Fruit fly (Drosophila melanogaster) whole organism, adult: ENCODE results near the gene CG17349.
A peak's percentile ranks its signal among the peaks of the same experiment; 100 is the strongest.

ENCODE experiments used
- CG5204 ChIP-seq: fragments of 200-800 bp; sonication (Bioruptor generic); optimal IDR thresholded peaks from 2 replicates; lab custom pipeline; 2016; ENCODE audit warnings: missing biosample characterization, missing genetic modification characterization
- cic ChIP-seq: fragments of 200-800 bp; sonication (Bioruptor generic); optimal IDR thresholded peaks from 2 replicates; lab custom pipeline; 2017; ENCODE audit warnings: missing biosample characterization, mild to moderate bottlenecking, missing genetic modification characterization, moderate library complexity

CG17349 gene

DNA sequence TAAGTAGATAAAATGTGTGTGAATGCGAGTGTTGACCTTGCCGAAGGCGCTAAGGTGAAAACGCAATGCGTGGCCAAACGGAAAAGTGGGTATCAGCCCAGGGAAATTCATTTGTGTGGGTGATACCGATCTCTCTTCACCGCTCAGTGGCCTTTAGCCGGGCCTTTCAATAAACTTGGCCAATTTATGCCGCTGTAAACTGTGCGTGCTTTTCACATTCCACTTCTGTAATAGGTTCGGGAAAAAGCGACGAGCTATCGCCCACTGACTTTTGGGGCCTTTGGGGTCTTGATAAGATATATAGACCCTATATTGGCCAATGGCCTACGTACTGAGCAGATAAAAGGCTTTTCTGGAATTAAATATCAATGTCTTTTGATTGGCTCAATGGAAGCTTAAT, 51.3 kb downstream of the CG17349 start:
- peak; percentile 38 for TF ChIP-seq cic (GFP tag; lab: Kevin White, UChicago)
- no peak for TF ChIP-seq CG5204 (GFP tag; lab: Kevin White, UChicago)
